Fruit fly (Drosophila melanogaster) whole organism, wandering third instar larva: ENCODE data around the gene strat.

Source experiments
- Myc ChIP-seq: fragments of >200 bp; optimal IDR thresholded peaks from 2 replicates; lab custom pipeline; 2017
- psq ChIP-seq: fragments of 200-800 bp; sonication (Bioruptor generic); optimal IDR thresholded peaks from 3 replicates; lab custom pipeline; 2017; ENCODE audit warnings: missing biosample characterization, mild to moderate bottlenecking, missing genetic modification characterization, moderate library complexity

DNA sequence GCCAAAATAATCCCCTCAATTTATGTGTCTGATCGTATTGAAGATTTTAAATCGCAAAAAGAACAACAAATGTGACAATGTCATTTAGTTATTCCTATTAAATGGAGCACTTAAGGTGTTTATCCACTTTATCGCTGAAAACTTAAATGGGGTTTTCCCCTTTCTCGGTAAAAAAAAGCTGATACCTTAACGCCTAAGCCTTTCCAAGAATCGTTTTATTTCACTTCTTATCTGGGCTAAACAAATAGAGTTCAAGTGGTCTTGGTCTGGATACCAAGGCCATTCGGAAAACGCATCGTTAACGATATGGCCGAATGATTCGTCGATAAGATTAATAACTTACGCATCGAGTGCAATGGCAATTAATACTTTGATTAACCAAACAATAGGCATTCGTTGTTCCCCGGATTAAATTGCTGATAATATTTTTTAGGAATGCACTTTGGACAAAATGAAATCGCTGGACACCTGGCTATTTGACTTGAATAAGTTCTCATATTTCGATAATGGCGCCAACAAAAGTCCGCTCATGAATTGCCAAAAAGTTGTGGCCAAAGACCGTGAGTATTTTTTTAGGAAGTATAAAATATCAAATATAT is 19.7 kb downstream of the strat start:
- no peak for TF ChIP-seq psq (GFP tag; lab: Kevin White, UChicago)
- no peak for TF ChIP-seq Myc (lab: Kevin White, UChicago)
